Fruit fly (Drosophila melanogaster) whole organism, embryonic: ENCODE results near the gene CG43998.

Experiments
- Ada2b ChIP-seq: fragments of 200-800 bp; sonication (Bioruptor generic); IDR thresholded peaks from 2 replicates; pipeline ENCODE4 v1.3.6; 2022; ENCODE audit warnings: missing biosample characterization, missing genetic modification characterization
- Antp ChIP-seq: fragments of 200-800 bp; sonication (Bioruptor generic); optimal IDR thresholded peaks from 3 replicates; lab custom pipeline; 2016; ENCODE audit warnings: missing biosample characterization, missing genetic modification characterization
- Bteb2 ChIP-seq: fragments of 200-800 bp; sonication (Bioruptor generic); optimal IDR thresholded peaks from 2 replicates; lab custom pipeline; 2016; ENCODE audit warnings: missing biosample characterization, missing genetic modification characterization
- C15 ChIP-seq: fragments of 200-800 bp; sonication (Bioruptor generic); IDR thresholded peaks from 3 replicates; pipeline ENCODE4 v1.3.6; 2022; ENCODE audit warnings: missing biosample characterization, missing genetic modification characterization
- CG10147 ChIP-seq: fragments of 200-800 bp; sonication (Bioruptor generic); optimal IDR thresholded peaks from 2 replicates; lab custom pipeline; 2019; ENCODE audit warnings: missing biosample characterization, mild to moderate bottlenecking, missing genetic modification characterization, moderate library complexity
- CG1024 ChIP-seq: fragments of 200-800 bp; sonication (Bioruptor generic); IDR thresholded peaks from 2 replicates; pipeline ENCODE4 v1.3.6; 2022; ENCODE audit warnings: missing biosample characterization, missing genetic modification characterization
- CG11085 ChIP-seq: fragments of 200-800 bp; sonication (Bioruptor generic); IDR thresholded peaks from 2 replicates; pipeline ENCODE4 v1.3.6; 2022; ENCODE audit warnings: missing biosample characterization, missing genetic modification characterization
- CG11398 ChIP-seq: fragments of 200-800 bp; sonication (Bioruptor generic); optimal IDR thresholded peaks from 2 replicates; lab custom pipeline; 2016; ENCODE audit warnings: missing biosample characterization, missing genetic modification characterization
- CG15601 ChIP-seq: fragments of 200-800 bp; sonication (Bioruptor generic); optimal IDR thresholded peaks from 3 replicates; lab custom pipeline; 2019; ENCODE audit warnings: missing biosample characterization, mild to moderate bottlenecking, missing genetic modification characterization, moderate library complexity
- CG17802 ChIP-seq: fragments of 200-800 bp; sonication (Bioruptor generic); optimal IDR thresholded peaks from 2 replicates; lab custom pipeline; 2018; ENCODE audit warnings: missing biosample characterization, mild to moderate bottlenecking, missing genetic modification characterization, moderate library complexity
- CG2120 ChIP-seq: fragments of 200-800 bp; sonication (Bioruptor generic); optimal IDR thresholded peaks from 3 replicates; lab custom pipeline; 2016; ENCODE audit warnings: missing biosample characterization, missing genetic modification characterization
- CG2199 ChIP-seq: fragments of 200-800 bp; sonication (Bioruptor generic); IDR thresholded peaks from 3 replicates; pipeline ENCODE4 v1.3.6; 2022; ENCODE audit warnings: missing biosample characterization, missing genetic modification characterization
- CG2875 ChIP-seq: fragments of 200-800 bp; sonication (Bioruptor generic); optimal IDR thresholded peaks from 2 replicates; lab custom pipeline; 2017; ENCODE audit warnings: missing biosample characterization, mild to moderate bottlenecking, missing genetic modification characterization, missing genetic modification reagents
- CG3726 ChIP-seq: fragments of 200-800 bp; sonication (Bioruptor generic); IDR thresholded peaks from 3 replicates; pipeline ENCODE4, ENCODE4 v1.3.6; 2022; ENCODE audit warnings: missing biosample characterization, missing genetic modification characterization
- CG7556 ChIP-seq: fragments of 200-800 bp; sonication (Bioruptor generic); optimal IDR thresholded peaks from 2 replicates; lab custom pipeline; 2017; ENCODE audit warnings: missing biosample characterization, mild to moderate bottlenecking, missing genetic modification characterization
- CG7839 ChIP-seq: fragments of 200-800 bp; sonication (Bioruptor generic); optimal IDR thresholded peaks from 3 replicates; lab custom pipeline; 2018; ENCODE audit warnings: missing biosample characterization, mild to moderate bottlenecking, missing genetic modification characterization, moderate library complexity
- CG8388 ChIP-seq: fragments of 200-800 bp; sonication (Bioruptor generic); optimal IDR thresholded peaks from 2 replicates; lab custom pipeline; 2019; ENCODE audit warnings: missing biosample characterization, mild to moderate bottlenecking, missing genetic modification characterization, moderate library complexity
- CG9727 ChIP-seq: fragments of 200-800 bp; sonication (Bioruptor generic); optimal IDR thresholded peaks from 3 replicates; lab custom pipeline; 2017; ENCODE audit warnings: missing biosample characterization, mild to moderate bottlenecking, missing genetic modification characterization
- CkIIα-i1 ChIP-seq: fragments of 200-800 bp; sonication (Bioruptor generic); IDR thresholded peaks from 2 replicates; pipeline ENCODE4 v1.3.6; 2022; ENCODE audit warnings: missing biosample characterization, missing genetic modification characterization
- D19A ChIP-seq: fragments of 200-800 bp; optimal IDR thresholded peaks from 3 replicates; lab custom pipeline; 2019; ENCODE audit warnings: missing biosample characterization, mild to moderate bottlenecking, missing genetic modification characterization, moderate library complexity
- Dref ChIP-seq: fragments of 200-800 bp; sonication (Bioruptor generic); IDR thresholded peaks from 2 replicates; pipeline ENCODE4 v1.3.6; 2022; ENCODE audit warnings: missing biosample characterization, missing genetic modification characterization
- Ets97D ChIP-seq: fragments of 200-800 bp; sonication (Bioruptor generic); optimal IDR thresholded peaks from 3 replicates; lab custom pipeline; 2016; ENCODE audit warnings: missing biosample characterization, missing genetic modification characterization
- Hmx ChIP-seq: fragments of 200-800 bp; sonication (Bioruptor generic); optimal IDR thresholded peaks from 2 replicates; lab custom pipeline; 2016; ENCODE audit warnings: missing biosample characterization, missing genetic modification characterization
- Scr ChIP-seq: fragments of 200-800 bp; sonication (Bioruptor generic); IDR thresholded peaks from 2 replicates; pipeline ENCODE4 v1.3.6; 2022; ENCODE audit warnings: missing biosample characterization, missing genetic modification characterization; ENCODE audit not compliant: partially characterized antibody
- Sry-β ChIP-seq: fragments of 200-800 bp; sonication (Bioruptor generic); optimal IDR thresholded peaks from 2 replicates; lab custom pipeline; 2018; ENCODE audit warnings: missing biosample characterization, mild to moderate bottlenecking, missing genetic modification characterization, moderate library complexity
- Sry-δ ChIP-seq: fragments of 200-800 bp; sonication (Bioruptor generic); optimal IDR thresholded peaks from 2 replicates; lab custom pipeline; 2016; ENCODE audit warnings: missing biosample characterization, missing genetic modification characterization
- Usf ChIP-seq: fragments of 200-800 bp; sonication (Bioruptor generic); optimal IDR thresholded peaks from 2 replicates; lab custom pipeline; 2017; ENCODE audit warnings: missing genotype, missing biosample characterization, missing genetic modification characterization
- amos ChIP-seq: fragments of 200-800 bp; sonication (Bioruptor generic); IDR thresholded peaks from 2 replicates; pipeline ENCODE4 v1.3.6; 2022; ENCODE audit warnings: missing biosample characterization, missing genetic modification characterization; ENCODE audit not compliant: partially characterized antibody
- bbx ChIP-seq: fragments of 200-800 bp; sonication (Bioruptor generic); IDR thresholded peaks from 2 replicates; pipeline ENCODE4 v1.3.6; 2022; ENCODE audit warnings: missing biosample characterization, missing genetic modification characterization; ENCODE audit not compliant: partially characterized antibody
- h ChIP-seq: fragments of >200 bp; optimal IDR thresholded peaks from 2 replicates; lab custom pipeline; 2017
- ham ChIP-seq: fragments of 200-800 bp; sonication (Bioruptor generic); IDR thresholded peaks from 2 replicates; pipeline ENCODE4 v1.3.6; 2022; ENCODE audit warnings: missing biosample characterization, missing genetic modification characterization
- insv ChIP-seq, 2 experiments: fragments of 200-800 bp; sonication (Bioruptor generic); optimal IDR thresholded peaks; 3 replicates each; lab custom pipeline; 2016 to 2018; ENCODE audit warnings: missing biosample characterization in 2 of 2, missing genetic modification characterization in 2 of 2
- jigr1 ChIP-seq: fragments of 200-800 bp; sonication (Bioruptor generic); IDR thresholded peaks from 3 replicates; pipeline ENCODE4 v1.3.6; 2022; ENCODE audit warnings: missing biosample characterization, missing genetic modification characterization
- lab ChIP-seq: fragments of 200-800 bp; sonication (Bioruptor generic); optimal IDR thresholded peaks from 3 replicates; lab custom pipeline; 2017; ENCODE audit warnings: missing biosample characterization, missing genetic modification characterization, mild to moderate bottlenecking, moderate library complexity, missing genetic modification reagents
- oc ChIP-seq: fragments of 200-800 bp; sonication (Bioruptor generic); optimal IDR thresholded peaks from 2 replicates; lab custom pipeline; 2018; ENCODE audit warnings: missing biosample characterization, mild to moderate bottlenecking, missing genetic modification characterization, moderate library complexity
- pan ChIP-seq, 4 experiments: fragments of >200 bp in 3 of 4; fragments of 200-800 bp in 1 of 4; sonication (Bioruptor generic) in 1 of 4; optimal IDR thresholded peaks in 3 of 4; IDR thresholded peaks in 1 of 4; 2 replicates each; pipeline versions ENCODE4 v1.3.6 to Lab custom; 2017 to 2022; ENCODE audit warnings: missing biosample characterization in 2 of 4, missing genetic modification characterization in 2 of 4, mixed read lengths in 1 of 4
- pnt ChIP-seq: fragments of 200-800 bp; sonication (Bioruptor generic); optimal IDR thresholded peaks from 3 replicates; lab custom pipeline; 2016; ENCODE audit warnings: missing biosample characterization, missing genetic modification characterization
- pros ChIP-seq: fragments of 200-800 bp; sonication (Bioruptor generic); optimal IDR thresholded peaks from 3 replicates; lab custom pipeline; 2019; ENCODE audit warnings: missing biosample characterization, mild to moderate bottlenecking, missing genetic modification characterization, moderate library complexity
- ro ChIP-seq: fragments of 200-800 bp; sonication (Bioruptor generic); IDR thresholded peaks from 2 replicates; pipeline ENCODE4 v1.3.6; 2022; ENCODE audit warnings: missing biosample characterization, missing genetic modification characterization
- sc ChIP-seq, 3 experiments: fragments of >200 bp in 2 of 3; fragments of 200-800 bp in 1 of 3; sonication (Bioruptor generic) in 1 of 3; optimal IDR thresholded peaks; 2 replicates in 2 of 3; 3 replicates in 1 of 3; lab custom pipeline; 2017; ENCODE audit warnings: mild to moderate bottlenecking in 1 of 3, missing biosample characterization in 1 of 3, missing genetic modification characterization in 1 of 3, missing genetic modification reagents in 1 of 3
- slou ChIP-seq: fragments of 200-800 bp; sonication (Bioruptor generic); optimal IDR thresholded peaks from 3 replicates; lab custom pipeline; 2016; ENCODE audit warnings: missing biosample characterization, missing genetic modification characterization
- so ChIP-seq: fragments of 200-800 bp; sonication (Bioruptor generic); IDR thresholded peaks from 3 replicates; pipeline ENCODE4 v1.3.6; 2022; ENCODE audit warnings: missing biosample characterization, missing genetic modification characterization
- tll ChIP-seq, 2 experiments: fragments of 200-800 bp in 1 of 2; fragments of >200 bp in 1 of 2; sonication (Bioruptor generic) in 1 of 2; optimal IDR thresholded peaks; 2 replicates each; lab custom pipeline; 2017 to 2019; ENCODE audit warnings: missing biosample characterization in 2 of 2, missing genetic modification characterization in 2 of 2, mild to moderate bottlenecking in 1 of 2, moderate library complexity in 1 of 2
- trem ChIP-seq: fragments of 200-800 bp; optimal IDR thresholded peaks from 3 replicates; lab custom pipeline; 2019; ENCODE audit warnings: missing biosample characterization, mild to moderate bottlenecking, missing genetic modification characterization, moderate library complexity
- trh ChIP-seq: fragments of 200-800 bp; sonication (Bioruptor generic); optimal IDR thresholded peaks from 2 replicates; lab custom pipeline; 2016; ENCODE audit warnings: missing biosample characterization, missing genetic modification characterization
- tup ChIP-seq: fragments of 200-800 bp; sonication (Bioruptor generic); optimal IDR thresholded peaks from 2 replicates; lab custom pipeline; 2016; ENCODE audit warnings: missing biosample characterization, mild to moderate bottlenecking, missing genetic modification characterization, moderate library complexity
- unpg ChIP-seq: fragments of 200-800 bp; sonication (Bioruptor generic); optimal IDR thresholded peaks from 3 replicates; lab custom pipeline; 2018; ENCODE audit warnings: missing biosample characterization, mild to moderate bottlenecking, missing genetic modification characterization, moderate library complexity

The CG43998 gene

dm6 chr3R:23939921-23940839, 11.4 kb upstream of the CG43998 start (continued):
- TF ChIP-seq Usf (GFP tag; lab: Kevin White, UChicago), result no peak
- peak in 1 of 2 experiments; percentile 75 for TF ChIP-seq insv (GFP tag; optimal IDR thresholded peaks at IDR 0.05; lab: Kevin White, UChicago)
- TF ChIP-seq CG15601 (tag; lab: Kevin White, UChicago), result peak; percentile 96
- TF ChIP-seq CG11085 (GFP tag; lab: Robert Waterston, UW), result peak; percentile 48; the same call in 1 of the 2 replicates
- TF ChIP-seq h (lab: Kevin White, UChicago), result no peak
- TF ChIP-seq CG17802 (tag; lab: Kevin White, UChicago), result peak; percentile 34
- TF ChIP-seq so (GFP tag; lab: Robert Waterston, UW), result peak; percentile 89; the same call in 2 of the 3 replicates
- peak; percentile 86 for TF ChIP-seq CG7556 (GFP tag; lab: Kevin White, UChicago)
- TF ChIP-seq trem (tag; lab: Kevin White, UChicago), result peak; percentile 45
- TF ChIP-seq tll (GFP tag; optimal IDR thresholded peaks at IDR 0.05; lab: Kevin White, UChicago), result peak in 1 of 2 experiments; percentile 22
- TF ChIP-seq pan (optimal IDR thresholded peaks at IDR 0.05; lab: Kevin White, UChicago), result no peak
- TF ChIP-seq pan (GFP tag; optimal IDR thresholded peaks at IDR 0.05 in 1 of 2, IDR thresholded peaks at IDR 0.05 in 1 of 2), result peak in 1 of 2 experiments; percentile 82
- TF ChIP-seq ham (GFP tag; lab: Robert Waterston, UW), result no peak
- TF ChIP-seq Ets97D, result peak; percentile 36
- peak; percentile 64 for TF ChIP-seq Sry-β
- TF ChIP-seq Sry-δ (GFP tag; lab: Kevin White, UChicago), result no peak
- peak; percentile 93 for TF ChIP-seq lab
- TF ChIP-seq CG7839 (tag; lab: Kevin White, UChicago), result peak; percentile 58
- TF ChIP-seq Antp, result peak; percentile 3
- peak; percentile 54 for TF ChIP-seq CG2120 (GFP tag; lab: Kevin White, UChicago)
- TF ChIP-seq tup, result peak; percentile 80
- TF ChIP-seq C15 (GFP tag; lab: Robert Waterston, UW), result peak; percentile 62; the same call in 1 of the 3 replicates
- peak; percentile 68 for TF ChIP-seq CG11398 (GFP tag; lab: Kevin White, UChicago)
- no peak for TF ChIP-seq Scr (GFP tag; lab: Robert Waterston, UW)
- no peak for TF ChIP-seq amos (GFP tag; lab: Robert Waterston, UW)
- TF ChIP-seq ro (GFP tag; lab: Robert Waterston, UW), result no peak
- TF ChIP-seq jigr1, result no peak
- TF ChIP-seq CG2875 (GFP tag; lab: Kevin White, UChicago), result peak; percentile 97
- TF ChIP-seq CG1024 (GFP tag; lab: Robert Waterston, UW), result peak; percentile 83; the same call in 1 of the 2 replicates
- peak; percentile 12 for TF ChIP-seq pnt (GFP tag; lab: Kevin White, UChicago)
- peak; percentile 82 for TF ChIP-seq slou (GFP tag; lab: Kevin White, UChicago)
- TF ChIP-seq oc (tag; lab: Kevin White, UChicago), result peak; percentile 93
- TF ChIP-seq CG9727, result peak; percentile 86
- peak; percentile 80 for TF ChIP-seq trh
- no peak for TF ChIP-seq CG2199 (GFP tag; lab: Robert Waterston, UW)
- TF ChIP-seq D19A (tag; lab: Kevin White, UChicago), result peak; percentile 64
- no peak for TF ChIP-seq Ada2b
- peak; percentile 64 for TF ChIP-seq Bteb2 (GFP tag; lab: Kevin White, UChicago)
- peak; percentile 78 for TF ChIP-seq unpg (GFP tag; lab: Kevin White, UChicago)
- no peak for TF ChIP-seq Hmx (GFP tag; lab: Kevin White, UChicago)
- peak; percentile 86; the same call in 2 of the 3 replicates for TF ChIP-seq CG3726 (GFP tag; lab: Robert Waterston, UW)
- TF ChIP-seq Dref (GFP tag; lab: Robert Waterston, UW), result no peak
- TF ChIP-seq sc (optimal IDR thresholded peaks at IDR 0.05; lab: Kevin White, UChicago), result no peak
- TF ChIP-seq sc (GFP tag; optimal IDR thresholded peaks at IDR 0.05; lab: Kevin White, UChicago), result peak; percentile 88
- TF ChIP-seq CkIIα-i1 (GFP tag; lab: Robert Waterston, UW), result peak; percentile 35; the same call in 1 of the 2 replicates
- TF ChIP-seq CG8388 (GFP tag; lab: Kevin White, UChicago), result peak; percentile 51
- TF ChIP-seq pros (GFP tag; lab: Kevin White, UChicago), result no peak
- no peak for TF ChIP-seq bbx
- peak; percentile 28 for TF ChIP-seq CG10147
